Fruit fly (Drosophila melanogaster) S2 (cell line): ENCODE measurements around the gene CG1544.

ENCODE experiments used
- CG8478 ChIP-seq: fragments of >200 bp; optimal IDR thresholded peaks from 2 replicates; lab custom pipeline; 2018
- CTCF ChIP-seq, 2 experiments: fragments of >200 bp; optimal IDR thresholded peaks; 2 replicates each; lab custom pipeline; 2018

DNA sequence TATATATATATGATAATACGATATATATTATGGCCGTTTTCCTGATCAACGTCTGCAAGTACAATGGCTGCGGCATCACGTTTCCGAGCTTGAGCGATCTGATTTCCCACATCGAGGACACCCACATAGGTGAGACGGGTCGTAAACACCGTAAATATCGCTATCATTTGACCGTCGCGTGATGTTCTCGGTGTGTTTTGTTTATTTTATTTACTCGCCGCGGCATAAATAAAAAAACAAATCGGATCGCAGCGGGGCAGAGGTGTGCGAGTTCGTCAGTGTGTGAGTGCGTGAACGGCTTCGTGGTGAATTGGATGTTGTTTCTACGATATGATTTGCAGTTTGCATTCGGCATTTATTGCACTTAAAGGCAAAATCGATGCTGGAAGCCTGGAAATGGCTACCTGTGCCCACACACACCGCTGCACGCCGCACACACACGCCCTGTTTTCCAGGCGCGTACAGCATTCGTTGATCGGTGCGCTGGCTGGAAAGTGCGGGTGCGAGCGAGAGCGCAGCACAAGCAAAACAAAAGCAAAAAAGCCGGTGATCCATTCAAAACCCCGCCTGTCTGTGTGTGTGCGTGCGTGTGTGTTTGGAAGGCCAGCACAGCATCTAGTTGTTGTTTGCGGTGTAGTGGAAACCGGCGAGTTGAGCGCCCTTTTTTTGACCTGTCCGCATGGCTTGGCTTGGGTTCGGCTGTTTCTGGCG is 24.8 kb downstream of the CG1544 start:
- TF ChIP-seq CG8478 (lab: Kevin White, UChicago): no peak
- no peak for TF ChIP-seq CTCF (optimal IDR thresholded peaks at IDR 0.05; lab: Kevin White, UChicago)
